Fruit fly (Drosophila melanogaster) whole organism, adult: ENCODE results near the gene eIF4H2.

ENCODE experiments used
- CG5204 ChIP-seq: fragments of 200-800 bp; sonication (Bioruptor generic); optimal IDR thresholded peaks from 2 replicates; lab custom pipeline; 2016; ENCODE audit warnings: missing biosample characterization, missing genetic modification characterization
- CG7045 ChIP-seq: fragments of 200-800 bp; sonication (Bioruptor generic); optimal IDR thresholded peaks from 2 replicates; lab custom pipeline; 2017; ENCODE audit warnings: missing biosample characterization, mild to moderate bottlenecking, missing genetic modification characterization
- cnc ChIP-seq, 2 experiments: fragments of >200 bp; optimal IDR thresholded peaks; 2 replicates each; lab custom pipeline; 2017
- toe ChIP-seq: fragments of 200-800 bp; sonication (Bioruptor generic); optimal IDR thresholded peaks from 2 replicates; lab custom pipeline; 2016; ENCODE audit warnings: missing biosample characterization, missing genetic modification characterization

DNA sequence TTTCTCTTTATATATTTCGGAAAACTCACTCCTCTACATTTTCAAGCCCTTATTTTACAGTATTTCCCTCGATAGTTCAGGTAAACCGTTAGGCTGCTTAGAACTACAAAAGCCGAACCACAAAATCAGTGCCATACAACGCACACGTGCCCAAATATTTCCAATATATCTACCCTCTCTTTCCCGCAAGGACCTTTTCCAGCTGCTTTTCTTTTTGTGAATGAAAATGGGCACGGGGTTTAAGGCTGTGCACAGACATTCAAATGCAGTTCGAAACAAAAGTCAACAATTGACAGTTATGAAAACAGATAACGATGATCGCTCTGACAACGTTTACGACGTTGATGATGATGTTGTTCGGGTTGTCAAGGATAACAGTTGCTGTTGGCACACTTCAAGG lies 36.3 kb downstream of the eIF4H2 start:
- TF ChIP-seq toe (GFP tag; lab: Kevin White, UChicago) (no peak), cnc (optimal IDR thresholded peaks at IDR 0.05; lab: Kevin White, UChicago) (no peak), CG5204 (no peak), CG7045 (GFP tag; lab: Kevin White, UChicago) (no peak)
